Worm (Caenorhabditis elegans): Measurements from ENCODE around the gene F11D5.1.

- TF ChIP-seq unc-86 (tag; optimal IDR thresholded peaks at IDR 0.05) (no peak), fkh-10 (GFP tag; optimal IDR thresholded peaks at IDR 0.05) (no peak), tbx-2 (tag; optimal IDR thresholded peaks at IDR 0.05) (no peak), ceh-24 (tag; optimal IDR thresholded peaks at IDR 0.05) (no peak), sox-2 (GFP tag; IDR thresholded peaks at IDR 0.05) (no peak), pha-2 (tag; optimal IDR thresholded peaks at IDR 0.05) (no peak), ceh-2 (tag; optimal IDR thresholded peaks at IDR 0.05) (no peak), pat-9 (tag; optimal IDR thresholded peaks at IDR 0.05) (no peak), Y22D7AL.16 (tag; optimal IDR thresholded peaks at IDR 0.05) (no peak), madf-2 (tag; optimal IDR thresholded peaks at IDR 0.05) (no peak)
Measured at ce11 chrX:3315891-3316657, 16.9 kb upstream of the F11D5.1 start.
